Fruit fly (Drosophila melanogaster): Measurements from ENCODE around the gene Drsl1.
A peak's percentile ranks its signal among the peaks of the same experiment; 100 is the strongest.

DNA sequence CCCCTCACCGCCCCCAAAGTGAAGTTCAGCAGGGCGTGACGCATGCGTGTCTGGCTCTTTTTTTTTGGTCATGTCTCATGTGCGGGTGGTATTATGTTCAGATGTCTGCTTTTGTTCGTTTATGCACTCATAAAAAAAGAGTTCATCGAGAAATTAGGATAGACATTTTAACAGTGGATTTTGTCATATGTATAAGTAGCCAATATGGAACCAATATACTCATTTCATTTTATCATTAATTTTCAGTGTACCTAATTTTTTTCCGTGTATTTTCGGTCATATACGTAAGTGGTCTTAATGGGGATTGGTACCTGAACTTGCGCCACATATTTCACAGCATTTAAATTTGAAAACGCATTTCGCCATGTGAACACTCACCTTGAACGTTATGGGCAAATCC is 35.2 kb downstream of the Drsl1 start:
- TF ChIP-seq CG12605 (GFP tag; IDR thresholded peaks at IDR 0.05) (no peak), Ets98B (GFP tag; IDR thresholded peaks at IDR 0.05) (peak; percentile 63), CG9948 (tag; optimal IDR thresholded peaks at IDR 0.05) (no peak), fd96Ca (GFP tag; IDR thresholded peaks at IDR 0.05) (no peak), CG17806 (tag; optimal IDR thresholded peaks at IDR 0.05) (no peak), CG4496 (GFP tag; IDR thresholded peaks at IDR 0.05) (peak; percentile 32; the same call in 1 of the 3 replicates), CG15710 (tag; optimal IDR thresholded peaks at IDR 0.05) (no peak), D1 (tag; optimal IDR thresholded peaks at IDR 0.05) (no peak), CG13204 (GFP tag; optimal IDR thresholded peaks at IDR 0.05) (no peak), CG32121 (GFP tag; IDR thresholded peaks at IDR 0.05) (0 out of 2 replicates have a peak, but pooled peaks have one; percentile 53), Pif1B (GFP tag; optimal IDR thresholded peaks at IDR 0.05) (no peak), CG8301 (tag; optimal IDR thresholded peaks at IDR 0.05) (peak; percentile 32), gl (tag; optimal IDR thresholded peaks at IDR 0.05) (no peak)
